Worm (Caenorhabditis elegans) whole organism, L4 larva: ENCODE measurements around the gene rpl-20.
A peak's percentile ranks its signal among the peaks of the same experiment; 100 is the strongest.

Experiments
- F10B5.3 ChIP-seq: sonication (generic microtip); optimal IDR thresholded peaks from 2 replicates; lab custom pipeline; 2016; ENCODE audit warnings: mild to moderate bottlenecking, missing genetic modification characterization, missing compliant biosample characterization
- F26F4.8 ChIP-seq: fragments of 200-800 bp; sonication (Bioruptor generic); conservative IDR thresholded peaks from 2 replicates; pipeline ENCODE4 v1.3.6; 2022; ENCODE audit warnings: missing genetic modification characterization, missing compliant biosample characterization
- F44E2.7 ChIP-seq: fragments of 200-800 bp; sonication (Bioruptor generic); IDR thresholded peaks from 2 replicates; pipeline ENCODE4 v2.1.2; 2022; ENCODE audit warnings: missing genetic modification characterization, missing compliant biosample characterization
- R02D3.7 ChIP-seq: fragments of 150-350 bp; sonication (generic microtip); optimal IDR thresholded peaks from 3 replicates; lab custom pipeline; 2014; ENCODE audit warnings: missing biosample characterization, missing genetic modification characterization
- T20F7.1 ChIP-seq: fragments of 200-800 bp; sonication (Bioruptor generic); optimal IDR thresholded peaks from 2 replicates; lab custom pipeline; 2018; ENCODE audit warnings: mild to moderate bottlenecking, missing genetic modification characterization, missing compliant biosample characterization
- T26A8.4 ChIP-seq: fragments of 200-800 bp; sonication (Bioruptor generic); IDR thresholded peaks from 2 replicates; pipeline ENCODE4 v1.3.6; 2022; ENCODE audit warnings: missing genetic modification characterization, missing compliant biosample characterization
- Y105C5A.15 ChIP-seq: fragments of 200-800 bp; sonication (Bioruptor generic); IDR thresholded peaks from 2 replicates; pipeline ENCODE4 v1.3.6; 2022; ENCODE audit warnings: missing genetic modification characterization, missing compliant biosample characterization
- Y5F2A.4 ChIP-seq: fragments of 200-800 bp; sonication (Bioruptor generic); optimal IDR thresholded peaks from 2 replicates; lab custom pipeline; 2018; ENCODE audit warnings: mild to moderate bottlenecking, missing genetic modification characterization, missing compliant biosample characterization
- Y75B8A.6 ChIP-seq: fragments of 200-800 bp; sonication (Bioruptor generic); IDR thresholded peaks from 2 replicates; pipeline ENCODE4 v1.3.6; 2022; ENCODE audit warnings: missing genetic modification reagents, missing genetic modification characterization, missing compliant biosample characterization
- ZK337.2 ChIP-seq: fragments of 200-800 bp; sonication (Bioruptor generic); IDR thresholded peaks from 2 replicates; pipeline ENCODE4 v1.3.6; 2022; ENCODE audit warnings: missing genetic modification reagents, missing genetic modification characterization, missing compliant biosample characterization
- aha-1 ChIP-seq: fragments of 150-350 bp; peaks from one replicate; lab custom pipeline; 2014; ENCODE audit warnings: missing biosample characterization, missing genetic modification characterization
- ama-1 ChIP-seq: fragments of 150-350 bp; optimal IDR thresholded peaks from 2 replicates; lab custom pipeline; 2014; ENCODE audit warnings: inconsistent platforms, mixed read lengths
- attf-4 ChIP-seq: sonication (generic microtip); optimal IDR thresholded peaks from 3 replicates; lab custom pipeline; 2017; ENCODE audit warnings: missing biosample characterization, missing genetic modification characterization
- ces-1 ChIP-seq: fragments of 150-350 bp; sonication (generic microtip); optimal IDR thresholded peaks from 4 replicates; lab custom pipeline; 2014; ENCODE audit warnings: missing biosample characterization, missing genetic modification reagents, missing genetic modification characterization
- ctbp-1 ChIP-seq: fragments of 200-800 bp; sonication (Bioruptor generic); IDR thresholded peaks from 2 replicates; pipeline ENCODE4 v1.3.6; 2022; ENCODE audit warnings: missing genetic modification reagents, missing genetic modification characterization, missing compliant biosample characterization
- daf-12 ChIP-seq: fragments of 150-350 bp; optimal IDR thresholded peaks from 2 replicates; lab custom pipeline; 2014; ENCODE audit warnings: missing biosample characterization, missing genetic modification reagents, missing genetic modification characterization
- daf-19 ChIP-seq: fragments of 200-800 bp; sonication (Bioruptor generic); conservative IDR thresholded peaks from 2 replicates; pipeline ENCODE4 v1.3.6; 2022; ENCODE audit warnings: missing genetic modification characterization, missing compliant biosample characterization
- daf-8 ChIP-seq: fragments of 200-800 bp; sonication (Bioruptor generic); IDR thresholded peaks from 2 replicates; pipeline ENCODE4 v1.3.6; 2022; ENCODE audit warnings: missing genetic modification characterization, missing compliant biosample characterization
- dmd-8 ChIP-seq: fragments of 200-800 bp; sonication (Bioruptor generic); IDR thresholded peaks from 2 replicates; pipeline ENCODE4 v1.3.6; 2022; ENCODE audit warnings: missing genetic modification characterization, missing compliant biosample characterization
- dmd-9 ChIP-seq: fragments of 200-800 bp; sonication (Bioruptor generic); IDR thresholded peaks from 2 replicates; pipeline ENCODE4 v1.3.6; 2022; ENCODE audit warnings: missing genetic modification reagents, missing genetic modification characterization, missing compliant biosample characterization
- dpl-1 ChIP-seq: fragments of 150-350 bp; optimal IDR thresholded peaks from 2 replicates; lab custom pipeline; 2014; ENCODE audit warnings: missing biosample characterization, missing genetic modification reagents, missing genetic modification characterization
- egl-27 ChIP-seq: sonication (generic microtip); optimal IDR thresholded peaks from 3 replicates; lab custom pipeline; 2017; ENCODE audit warnings: missing biosample characterization, missing genetic modification reagents, missing genetic modification characterization
- fkh-10 ChIP-seq: fragments of 150-350 bp; optimal IDR thresholded peaks from 2 replicates; lab custom pipeline; 2014; ENCODE audit warnings: missing biosample characterization, missing genetic modification reagents, missing genetic modification characterization
- gei-8 ChIP-seq: fragments of 200-800 bp; sonication (Bioruptor generic); optimal IDR thresholded peaks from 2 replicates; lab custom pipeline; 2018; ENCODE audit warnings: mild to moderate bottlenecking, missing genetic modification characterization, missing compliant biosample characterization
- hif-1 ChIP-seq, 2 experiments: sonication (generic microtip); optimal IDR thresholded peaks; 2 replicates each; lab custom pipeline; 2016 to 2017; ENCODE audit warnings: missing compliant biosample characterization in 2 of 2, missing genetic modification characterization in 2 of 2, missing genetic modification reagents in 2 of 2, missing genotype in 2 of 2, mild to moderate bottlenecking in 1 of 2
- hmg-1.1 ChIP-seq: fragments of 200-800 bp; sonication (Bioruptor generic); IDR thresholded peaks from 2 replicates; pipeline ENCODE4 v1.3.6; 2022; ENCODE audit warnings: missing genetic modification reagents, missing genetic modification characterization, missing compliant biosample characterization
- lin-1 ChIP-seq: fragments of 200-800 bp; sonication (Bioruptor generic); IDR thresholded peaks from 2 replicates; pipeline ENCODE4 v1.3.6; 2022; ENCODE audit warnings: missing genetic modification reagents, missing genetic modification characterization, missing compliant biosample characterization
- lin-38 ChIP-seq: fragments of 200-800 bp; sonication (Bioruptor generic); IDR thresholded peaks from 2 replicates; pipeline ENCODE4 v1.3.6; 2022; ENCODE audit warnings: missing genetic modification reagents, missing genetic modification characterization, missing compliant biosample characterization
- lsy-2 ChIP-seq, 2 experiments: fragments of 150-350 bp in 1 of 2; sonication (generic microtip) in 1 of 2; optimal IDR thresholded peaks; 2 replicates each; lab custom pipeline; 2014 to 2017; ENCODE audit warnings: missing biosample characterization in 2 of 2, missing genetic modification characterization in 2 of 2
- mes-2 ChIP-seq: sonication (generic microtip); optimal IDR thresholded peaks from 2 replicates; lab custom pipeline; 2016; ENCODE audit warnings: missing genotype, mild to moderate bottlenecking, missing genetic modification characterization, missing compliant biosample characterization; ENCODE audit not compliant: poor library complexity, severe bottlenecking
- mxl-3 ChIP-seq: fragments of 200-800 bp; sonication (Bioruptor generic); optimal IDR thresholded peaks from 2 replicates; lab custom pipeline; 2018; ENCODE audit warnings: mild to moderate bottlenecking, missing genetic modification characterization, missing compliant biosample characterization
- nhr-237 ChIP-seq: sonication (generic microtip); optimal IDR thresholded peaks from 2 replicates; lab custom pipeline; 2017; ENCODE audit warnings: missing biosample characterization, missing genetic modification characterization
- nhr-28 ChIP-seq: fragments of 150-350 bp; optimal IDR thresholded peaks from 2 replicates; lab custom pipeline; 2014; ENCODE audit warnings: missing biosample characterization, missing genetic modification characterization
- nhr-6 ChIP-seq: fragments of 150-350 bp; optimal IDR thresholded peaks from 2 replicates; lab custom pipeline; 2014; ENCODE audit warnings: missing biosample characterization, missing genetic modification characterization
- nhr-76 ChIP-seq: fragments of 150-350 bp; optimal IDR thresholded peaks from 2 replicates; lab custom pipeline; 2014; ENCODE audit warnings: missing biosample characterization, missing genetic modification characterization
- php-3 ChIP-seq: fragments of 200-800 bp; sonication (Bioruptor generic); IDR thresholded peaks from 2 replicates; pipeline ENCODE4 v1.3.6; 2022; ENCODE audit warnings: missing genetic modification reagents, missing genetic modification characterization, missing compliant biosample characterization
- rbr-2 ChIP-seq: sonication (generic microtip); optimal IDR thresholded peaks from 2 replicates; lab custom pipeline; 2016; ENCODE audit warnings: missing genotype, missing genetic modification characterization, missing compliant biosample characterization
- set-16 ChIP-seq: fragments of 200-800 bp; sonication (Bioruptor generic); IDR thresholded peaks from 2 replicates; pipeline ENCODE4 v1.3.6; 2022; ENCODE audit warnings: missing genetic modification reagents, missing genetic modification characterization, missing compliant biosample characterization
- skn-1 ChIP-seq: fragments of 150-350 bp; optimal IDR thresholded peaks from 2 replicates; lab custom pipeline; 2014; ENCODE audit warnings: missing biosample characterization, missing genetic modification characterization
- snpc-1.2 ChIP-seq: fragments of 200-800 bp; sonication (Bioruptor generic); IDR thresholded peaks from 2 replicates; pipeline ENCODE4 v1.3.6; 2022; ENCODE audit warnings: missing genetic modification reagents, missing genetic modification characterization, missing compliant biosample characterization
- spr-1 ChIP-seq: sonication (generic microtip); optimal IDR thresholded peaks from 2 replicates; lab custom pipeline; 2016; ENCODE audit warnings: mild to moderate bottlenecking, missing genetic modification characterization, missing compliant biosample characterization
- tag-97 ChIP-seq: fragments of 200-800 bp; sonication (Bioruptor generic); IDR thresholded peaks from 2 replicates; pipeline ENCODE4 v1.3.6; 2022; ENCODE audit warnings: missing genetic modification characterization, missing compliant biosample characterization
- unc-130 ChIP-seq: sonication (generic microtip); optimal IDR thresholded peaks from 2 replicates; lab custom pipeline; 2016; ENCODE audit warnings: missing genetic modification reagents, missing genetic modification characterization, missing compliant biosample characterization
- unc-62 ChIP-seq, 3 experiments: fragments of 150-350 bp in 1 of 3; sonication (generic microtip); optimal IDR thresholded peaks in 2 of 3; peaks in 1 of 3; 1 replicate in 1 of 3; 2 replicates in 2 of 3; lab custom pipeline; 2014 to 2017; ENCODE audit warnings: missing biosample characterization in 3 of 3, missing genetic modification characterization in 3 of 3, missing genetic modification reagents in 3 of 3, missing genotype in 1 of 3
- zag-1 ChIP-seq: fragments of 150-350 bp; optimal IDR thresholded peaks from 2 replicates; lab custom pipeline; 2014; ENCODE audit warnings: missing biosample characterization, missing genetic modification characterization
- zfp-2 ChIP-seq: sonication (generic microtip); optimal IDR thresholded peaks from 2 replicates; lab custom pipeline; 2016; ENCODE audit warnings: mild to moderate bottlenecking, missing genetic modification characterization, missing compliant biosample characterization
- zip-2 ChIP-seq: fragments of 150-350 bp; optimal IDR thresholded peaks from 2 replicates; lab custom pipeline; 2014; ENCODE audit warnings: missing biosample characterization, missing genetic modification characterization

The rpl-20 gene

ce11 chrIV:4720522-4720921 lies 29.1 kb downstream of the rpl-20 start (continued):
- TF ChIP-seq dmd-8 (GFP tag; lab: Robert Waterston, UW) (0 out of 2 replicates have a peak, but pooled peaks have one; percentile 10), php-3 (GFP tag; lab: Robert Waterston, UW) (peak; percentile 95), daf-8 (GFP tag; lab: Robert Waterston, UW) (peak; percentile 74; the same call in 1 of the 2 replicates), dpl-1 (peak; percentile 10)

ce11 chrIV:4715785-4716184 lies 33.8 kb downstream of the rpl-20 start, which contains the start of gene miro-1:
miro-1 (minus strand) TSS chrIV:4715807.
- peak; percentile 85 for TF ChIP-seq lin-38

ce11 chrIV:4712376-4712775 lies 37.2 kb downstream of the rpl-20 start, which contains the start of gene yars-2:
yars-2 (minus strand) TSS chrIV:4712624.
- TF ChIP-seq nhr-237 (tag; lab: Kevin White, UChicago), result no peak
- no peak for TF ChIP-seq nhr-28 (tag; lab: Kevin White, UChicago)
- TF ChIP-seq spr-1 (tag; lab: Kevin White, UChicago), result no peak
- TF ChIP-seq zag-1 (tag; lab: Kevin White, UChicago), result no peak
- TF ChIP-seq Y75B8A.6 (GFP tag; lab: Robert Waterston, UW), result no peak
- no peak for TF ChIP-seq skn-1 (tag; lab: Kevin White, UChicago)
- peak in 1 of 2 experiments; percentile 91 for TF ChIP-seq unc-62 (GFP tag; optimal IDR thresholded peaks at IDR 0.05 in 1 of 2; lab: Kevin White, UChicago)
- no peak for TF ChIP-seq unc-62 (tag; optimal IDR thresholded peaks at IDR 0.05; lab: Kevin White, UChicago)
- no peak for TF ChIP-seq F10B5.3
- TF ChIP-seq hmg-1.1 (GFP tag; lab: Robert Waterston, UW), result no peak
- TF ChIP-seq daf-19 (GFP tag; lab: Robert Waterston, UW), result no peak
- TF ChIP-seq php-3 (GFP tag; lab: Robert Waterston, UW), result no peak
- TF ChIP-seq egl-27 (tag; lab: Kevin White, UChicago), result no peak
- no peak for TF ChIP-seq ama-1
- peak; percentile 16 for TF ChIP-seq aha-1 (tag; lab: Kevin White, UChicago)
- no peak for TF ChIP-seq dmd-8 (GFP tag; lab: Robert Waterston, UW)
- TF ChIP-seq ces-1, result no peak
- TF ChIP-seq hif-1 (tag; optimal IDR thresholded peaks at IDR 0.05; lab: Kevin White, UChicago), result peak in 1 of 2 experiments; percentile 76
- TF ChIP-seq dmd-9 (GFP tag; lab: Robert Waterston, UW), result no peak
- TF ChIP-seq T26A8.4, result no peak
- no peak for TF ChIP-seq attf-4 (tag; lab: Kevin White, UChicago)
- TF ChIP-seq daf-12 (tag; lab: Kevin White, UChicago), result no peak
- TF ChIP-seq ctbp-1 (GFP tag; lab: Robert Waterston, UW), result no peak
- TF ChIP-seq F26F4.8 (GFP tag; lab: Robert Waterston, UW), result no peak
- TF ChIP-seq snpc-1.2 (GFP tag; lab: Robert Waterston, UW), result no peak
- TF ChIP-seq fkh-10 (GFP tag; lab: Kevin White, UChicago), result no peak
- TF ChIP-seq nhr-76 (tag; lab: Kevin White, UChicago), result no peak
- peak; percentile 86 for TF ChIP-seq unc-130
- TF ChIP-seq mxl-3 (GFP tag; lab: Kevin White, UChicago), result no peak
- peak in 1 of 2 experiments; percentile 67 for TF ChIP-seq lsy-2 (tag; optimal IDR thresholded peaks at IDR 0.05; lab: Kevin White, UChicago)
- TF ChIP-seq R02D3.7 (tag; lab: Kevin White, UChicago), result no peak
- TF ChIP-seq gei-8 (GFP tag; lab: Kevin White, UChicago), result no peak
- no peak for TF ChIP-seq daf-8 (GFP tag; lab: Robert Waterston, UW)
- peak; percentile 54 for TF ChIP-seq lin-38
- TF ChIP-seq tag-97 (GFP tag; lab: Robert Waterston, UW), result no peak
- no peak for TF ChIP-seq ZK337.2 (GFP tag; lab: Robert Waterston, UW)
- TF ChIP-seq zfp-2 (tag; lab: Kevin White, UChicago), result no peak
- no peak for TF ChIP-seq F44E2.7 (GFP tag; lab: Robert Waterston, UW)
- TF ChIP-seq Y5F2A.4 (GFP tag; lab: Kevin White, UChicago), result no peak
- no peak for TF ChIP-seq Y105C5A.15 (GFP tag; lab: Robert Waterston, UW)
- TF ChIP-seq nhr-6 (tag; lab: Kevin White, UChicago), result no peak
- no peak for TF ChIP-seq lin-1 (GFP tag; lab: Robert Waterston, UW)
- peak; percentile 92 for TF ChIP-seq mes-2
- no peak for TF ChIP-seq set-16 (GFP tag; lab: Robert Waterston, UW)
- peak; percentile 25 for TF ChIP-seq rbr-2 (tag; lab: Kevin White, UChicago)
- no peak for TF ChIP-seq T20F7.1 (GFP tag; lab: Kevin White, UChicago)
- no peak for TF ChIP-seq zip-2 (tag; lab: Kevin White, UChicago)
